Fruit fly (Drosophila melanogaster) ovary, adult (tissue): ENCODE measurements around the gene Exo70.

Experiments
- CG17801 ChIP-seq: fragments of 200-800 bp; optimal IDR thresholded peaks from 2 replicates; lab custom pipeline; 2019; ENCODE audit warnings: missing biosample characterization, mild to moderate bottlenecking, missing genetic modification characterization, moderate library complexity; ENCODE audit not compliant: partially characterized antibody

Gene Exo70

DNA sequence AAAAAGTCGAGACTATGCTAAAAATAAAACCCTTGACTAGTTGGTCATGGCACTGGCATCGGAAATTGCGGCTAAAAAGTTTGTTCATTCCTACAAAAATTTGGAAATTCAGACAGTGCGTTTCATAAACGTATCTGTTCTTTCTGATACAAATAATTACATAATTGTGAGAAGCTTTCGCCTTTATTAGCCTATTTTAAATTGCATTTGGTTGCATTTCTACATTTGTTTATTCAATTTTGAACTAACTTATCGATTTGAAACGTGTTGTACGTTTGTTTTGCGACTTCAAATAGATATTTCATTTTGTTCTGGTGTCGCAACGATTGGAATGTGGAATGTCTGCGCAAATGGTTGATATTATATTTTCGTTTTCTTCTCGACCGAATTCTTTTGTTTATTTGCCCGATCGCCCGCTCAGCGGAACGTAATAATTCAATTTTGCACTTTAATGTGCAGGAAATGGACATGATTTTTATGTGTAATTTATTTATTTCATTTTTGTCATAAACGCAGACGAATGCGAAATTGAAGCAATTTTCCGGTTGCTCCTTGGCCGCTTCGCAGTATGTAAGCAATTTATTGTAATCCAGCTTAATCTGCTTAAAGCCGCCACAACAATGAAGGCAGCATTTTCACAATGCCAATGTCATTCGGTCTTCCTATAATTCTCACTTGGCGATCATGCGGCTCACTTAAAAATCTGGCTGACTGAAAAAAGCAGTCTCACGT, 34.6 kb downstream of the Exo70 start:
- no peak for TF ChIP-seq CG17801 (GFP tag; lab: Kevin White, UChicago)

DNA sequence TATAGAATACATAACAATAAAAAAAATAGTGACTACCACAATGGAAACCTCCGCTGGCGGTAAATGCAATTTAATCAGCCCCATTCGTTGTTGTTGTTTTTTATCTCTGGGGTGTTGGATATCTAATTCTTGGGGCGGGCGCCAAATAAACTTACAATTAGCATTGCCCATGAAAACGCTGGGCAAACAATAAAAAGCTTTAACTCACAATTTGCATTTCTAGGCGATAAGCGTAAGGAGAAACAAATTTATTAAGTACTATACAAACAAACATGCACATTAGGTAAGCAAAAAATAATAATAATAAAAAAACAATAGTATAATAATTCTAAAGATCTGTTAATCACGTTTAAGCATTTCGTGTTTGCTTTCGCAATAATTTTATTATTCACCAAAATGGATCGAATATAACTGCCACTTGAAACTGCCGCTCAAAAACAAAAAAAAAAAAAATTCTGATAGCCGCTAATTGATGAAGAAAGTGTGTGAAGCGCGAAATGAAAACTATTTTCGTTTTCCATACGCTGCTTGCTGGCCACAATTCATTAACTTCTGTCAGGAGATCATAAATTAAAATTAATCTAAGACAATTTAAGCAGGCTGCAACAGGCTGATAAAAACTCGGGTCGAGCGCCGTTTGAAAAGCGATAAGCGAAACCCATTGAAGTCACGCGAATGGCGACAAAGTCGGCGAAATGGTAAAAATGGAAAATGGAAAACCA, 36.3 kb downstream of the Exo70 start:
- peak; percentile 18 for TF ChIP-seq CG17801 (GFP tag; lab: Kevin White, UChicago)

DNA sequence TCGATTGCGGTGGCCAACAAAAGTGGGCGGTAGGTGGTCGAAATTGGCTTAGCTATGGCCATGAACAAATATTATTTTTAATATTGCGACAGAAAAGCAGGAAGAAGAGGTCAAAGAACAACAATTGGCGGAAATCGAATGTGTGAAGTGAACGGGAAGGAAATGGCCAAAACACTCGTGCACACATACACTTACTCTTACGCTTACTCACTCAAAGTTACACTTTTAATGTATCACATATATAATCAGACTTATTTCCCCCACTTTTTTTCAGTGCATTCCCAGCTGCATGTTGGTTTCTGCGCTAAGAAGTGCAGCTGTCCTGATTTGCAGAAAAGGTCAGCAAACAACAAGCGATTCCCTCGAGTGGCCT, 36.9 kb downstream of the Exo70 start:
- no peak for TF ChIP-seq CG17801 (GFP tag; lab: Kevin White, UChicago)

DNA sequence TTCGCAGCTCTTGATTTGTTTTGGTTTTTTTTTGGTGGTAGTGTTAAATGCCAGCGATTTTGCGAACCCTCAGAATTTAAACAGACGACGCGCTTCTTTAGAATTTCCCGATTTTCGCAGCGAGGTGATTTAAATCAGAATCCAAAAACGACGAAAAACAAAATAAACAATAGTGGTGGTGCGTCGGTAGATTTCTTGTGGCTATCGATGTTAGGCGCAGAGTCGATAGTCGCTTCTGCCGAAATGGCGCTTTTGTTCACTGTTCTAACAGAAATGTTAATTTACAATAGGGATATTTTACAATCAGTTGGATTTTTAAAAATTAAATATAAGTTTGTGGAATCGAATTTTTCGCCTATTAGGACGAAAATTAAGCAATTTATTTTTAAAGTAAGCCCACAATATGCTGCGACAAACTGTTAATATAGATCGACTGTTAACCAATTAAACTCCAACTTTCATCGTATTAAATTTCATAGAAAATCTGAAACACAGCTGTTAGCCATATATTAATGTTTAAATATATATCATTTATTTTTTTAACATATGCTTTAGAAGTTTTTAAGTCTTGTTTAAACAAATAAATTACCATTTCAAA, 37.6 kb downstream of the Exo70 start, which contains the start of gene CG6983:
Gene CG6983 (minus strand): TSS at position 176 of the 598 bp plus-strand sequence.
- TF ChIP-seq CG17801 (GFP tag; lab: Kevin White, UChicago): peak; percentile 30

DNA sequence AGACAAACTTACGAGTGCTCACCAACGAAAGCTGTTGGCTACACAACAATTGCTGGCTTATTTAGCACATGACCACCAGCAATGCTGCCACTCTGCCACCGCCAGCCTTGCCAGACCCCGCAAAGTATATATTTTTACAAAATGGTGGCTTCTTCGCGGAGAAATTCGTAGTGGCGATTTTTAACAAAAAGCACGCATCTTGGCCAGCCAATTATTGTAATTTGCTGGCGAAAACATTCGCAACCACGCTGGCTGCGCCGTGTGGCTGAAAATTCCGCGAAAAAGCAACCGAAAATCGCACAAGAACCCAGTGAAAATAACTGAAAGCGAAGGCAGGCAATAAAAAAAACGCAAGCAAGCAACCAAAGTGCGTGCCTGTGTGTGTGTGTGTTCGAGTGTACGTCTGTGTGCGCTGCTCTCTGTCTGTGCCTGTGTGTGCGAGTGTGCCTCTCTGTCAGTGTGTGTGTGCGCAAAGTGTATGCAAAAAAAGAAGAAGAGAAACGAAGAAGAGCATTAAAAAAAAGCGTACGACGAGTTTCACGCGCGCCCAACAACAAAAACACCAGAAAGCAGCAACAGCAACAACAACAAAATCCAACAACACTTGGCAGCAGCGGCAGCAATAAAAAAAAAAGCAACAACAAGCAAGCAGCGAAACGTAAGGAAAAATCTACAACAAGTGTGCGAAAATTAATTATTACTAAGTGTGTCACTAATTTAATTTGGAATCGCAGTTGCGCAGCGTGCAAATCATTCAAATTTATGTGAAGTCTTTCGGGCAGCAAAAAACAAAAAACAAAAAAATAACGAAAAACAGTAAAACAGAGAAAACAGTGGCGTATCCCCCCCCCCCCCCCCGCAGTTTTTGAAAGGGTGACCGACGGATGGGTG, 38.4 kb downstream of the Exo70 start, which contains the start of gene Gug:
Gene Gug (plus strand): TSS at position 123 of the 891 bp plus-strand sequence.
- peak; percentile 89 for TF ChIP-seq CG17801 (GFP tag; lab: Kevin White, UChicago)

DNA sequence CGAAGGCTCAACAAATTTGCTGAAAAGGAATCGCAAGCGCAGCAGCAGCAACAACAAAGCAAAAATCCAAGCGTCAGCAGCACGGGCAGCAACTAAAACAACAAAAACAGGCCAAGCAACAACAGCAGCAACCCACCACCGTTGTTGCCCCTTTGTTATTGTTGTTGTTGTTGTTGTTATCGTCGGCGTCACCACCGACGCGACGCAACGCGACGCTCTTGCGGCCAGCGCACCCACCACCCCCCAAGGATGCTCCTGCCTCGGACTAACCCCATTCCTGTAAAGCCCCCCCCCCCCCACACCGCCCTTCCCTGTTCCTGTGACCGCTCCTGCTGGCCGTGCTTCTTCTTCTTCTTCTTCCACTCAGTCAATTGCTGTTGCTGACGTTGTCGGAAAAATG, 39.1 kb downstream of the Exo70 start:
- TF ChIP-seq CG17801 (GFP tag; lab: Kevin White, UChicago): no peak

DNA sequence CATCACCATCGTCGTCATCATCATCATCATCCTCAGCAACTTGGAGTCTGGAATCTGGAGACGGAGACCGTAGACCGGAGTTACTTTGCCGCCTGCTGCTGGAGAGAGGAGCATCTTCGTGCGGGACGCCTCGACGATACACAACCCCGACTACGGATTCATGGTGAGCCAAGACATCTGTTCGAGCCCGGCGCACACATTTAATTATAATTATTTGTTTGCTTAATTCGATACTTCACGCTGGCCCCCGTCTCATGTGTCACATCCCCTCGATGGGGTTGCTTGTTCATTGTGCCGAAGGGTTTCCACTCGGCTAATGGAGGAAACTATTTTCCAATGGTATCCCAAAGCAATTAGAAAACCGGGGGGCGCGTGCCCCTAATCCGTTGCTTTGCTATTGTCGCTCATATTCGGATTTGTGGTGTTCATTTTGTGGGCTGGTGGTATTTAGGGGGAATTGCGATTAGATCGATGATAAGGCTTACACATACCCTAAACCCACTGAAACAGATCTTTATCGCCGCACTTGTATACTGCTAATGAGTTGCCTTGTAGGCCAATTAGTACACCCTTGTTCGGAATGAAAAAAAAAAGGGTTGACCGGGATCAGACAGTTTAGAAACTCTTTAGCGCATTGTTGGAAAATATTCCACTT, 40.4 kb downstream of the Exo70 start:
- no peak for TF ChIP-seq CG17801 (GFP tag; lab: Kevin White, UChicago)

DNA sequence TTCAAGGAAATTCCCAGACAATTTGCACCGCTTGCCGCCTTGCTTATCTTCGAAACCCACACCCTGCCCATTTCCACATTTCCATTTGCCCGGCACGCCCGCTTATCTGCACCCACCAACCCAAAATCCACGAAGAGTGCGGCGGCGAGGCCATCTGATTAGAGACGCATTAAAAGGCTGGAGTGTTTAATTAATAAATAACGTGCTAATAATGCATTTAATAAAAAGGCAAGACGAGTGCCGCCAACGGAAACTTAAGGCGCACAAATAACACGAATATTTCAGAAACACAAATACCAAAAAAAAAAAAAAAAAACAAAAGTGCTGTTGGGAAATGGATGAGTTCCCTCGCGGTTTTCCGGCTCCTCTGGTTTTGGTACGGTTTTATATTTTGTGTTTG, 41.3 kb downstream of the Exo70 start:
- TF ChIP-seq CG17801 (GFP tag; lab: Kevin White, UChicago): no peak

DNA sequence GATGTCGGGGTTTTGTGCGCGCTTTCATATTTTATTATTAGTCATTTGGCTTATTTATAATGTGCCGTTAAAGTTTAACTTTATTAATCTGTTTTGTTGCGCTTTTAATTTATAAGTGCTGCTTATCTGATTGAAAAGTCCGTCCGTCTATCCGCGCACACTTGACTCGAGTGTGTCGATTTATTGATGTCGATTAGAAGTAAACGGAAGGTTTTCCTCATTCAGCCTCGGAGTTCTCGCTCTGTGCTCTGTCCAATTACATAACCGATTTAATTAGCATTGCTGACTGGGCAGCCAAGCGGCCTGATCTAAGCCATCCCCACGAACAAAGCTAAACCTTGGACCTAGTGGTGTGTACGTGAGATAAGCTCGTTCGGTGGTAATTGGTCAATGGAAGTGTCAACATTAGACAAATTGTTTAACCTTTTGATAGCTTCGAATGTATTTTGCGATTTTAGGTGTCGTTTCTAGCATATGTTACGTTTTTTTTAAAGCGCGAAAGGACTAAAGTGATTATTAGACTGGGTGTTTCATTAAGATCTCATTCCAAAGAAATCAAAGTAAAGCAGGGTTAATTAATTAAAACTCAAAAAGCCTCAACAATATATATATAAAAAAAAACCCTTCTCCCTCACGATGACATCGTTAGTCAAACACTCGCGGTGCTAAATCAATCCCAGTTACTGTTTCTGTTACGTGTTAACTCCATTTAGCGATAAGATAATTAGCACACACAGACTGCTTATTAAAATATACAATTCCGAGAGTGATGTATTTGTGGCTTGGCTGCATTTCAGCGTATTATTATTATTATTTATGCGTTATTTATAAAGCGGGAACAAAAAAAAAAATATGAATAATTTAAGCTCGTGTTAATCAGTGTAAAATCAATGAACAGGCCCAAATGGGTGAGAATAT, 42.1 kb downstream of the Exo70 start:
- no peak for TF ChIP-seq CG17801 (GFP tag; lab: Kevin White, UChicago)

DNA sequence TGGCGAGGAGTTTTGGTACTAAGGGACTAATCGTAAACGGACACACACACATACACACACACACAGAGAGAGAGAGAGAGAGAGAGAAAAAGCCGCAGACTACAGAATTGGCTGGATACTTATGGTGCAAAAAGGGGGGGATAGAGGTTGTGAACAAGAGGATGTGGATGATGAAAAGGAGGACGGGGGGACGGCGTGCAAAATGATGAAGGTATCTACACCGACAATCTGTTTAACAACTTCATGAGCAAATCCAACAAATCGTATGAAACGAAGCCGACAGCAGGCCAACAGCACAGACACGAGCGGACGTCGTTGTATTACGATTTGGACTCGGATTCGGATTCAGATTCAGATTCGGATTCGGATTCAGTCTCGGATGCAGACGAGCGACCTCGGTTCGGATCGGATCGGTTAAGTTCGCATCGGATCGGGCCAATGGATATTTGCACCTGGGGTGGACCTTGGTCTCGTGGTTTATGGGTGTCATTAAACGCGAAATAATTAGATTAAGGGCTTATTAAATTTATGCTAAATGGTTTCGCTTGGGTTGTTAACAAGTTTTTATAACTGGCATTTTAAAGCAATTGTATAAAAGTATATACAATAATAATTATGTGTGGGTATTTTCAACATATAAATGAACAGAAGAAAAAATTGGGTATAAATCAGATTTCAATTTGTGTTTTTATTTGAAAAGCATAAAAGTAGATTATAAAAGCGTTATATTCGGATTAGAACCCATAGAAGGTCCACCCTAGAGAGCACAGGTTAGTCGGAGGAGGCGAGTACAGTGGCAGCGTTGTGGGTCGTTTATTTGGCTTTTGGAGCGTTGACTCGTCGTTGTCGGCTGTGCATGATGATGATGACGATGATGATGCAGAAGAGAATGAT, 43.6 kb downstream of the Exo70 start:
- TF ChIP-seq CG17801 (GFP tag; lab: Kevin White, UChicago): peak; percentile 83

DNA sequence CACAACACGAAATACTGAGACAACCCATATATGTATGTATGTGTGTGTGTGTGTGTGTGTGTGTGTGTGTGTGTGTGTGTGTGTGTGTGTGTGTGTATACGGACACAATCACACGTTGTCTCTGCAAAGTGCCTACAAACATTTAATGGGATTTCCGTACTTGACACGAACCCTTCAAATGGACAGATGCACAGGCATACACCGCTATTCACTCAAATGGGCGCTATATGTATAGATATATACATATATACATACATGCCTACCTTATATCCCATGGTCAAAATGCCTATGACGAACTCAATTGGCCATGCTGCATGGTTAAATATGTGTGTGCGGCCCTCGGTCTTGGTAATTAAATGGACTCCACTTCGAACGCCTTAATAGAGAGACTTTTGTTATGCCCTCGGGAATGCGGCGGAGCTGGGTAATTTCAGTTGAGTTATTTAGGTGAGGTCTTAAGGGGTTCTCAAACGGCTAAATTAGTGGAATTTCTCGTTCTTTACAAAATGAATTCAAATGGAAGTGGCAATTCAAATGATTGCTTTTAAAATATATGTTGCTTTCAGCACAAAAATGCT, 44.9 kb downstream of the Exo70 start:
- no peak for TF ChIP-seq CG17801 (GFP tag; lab: Kevin White, UChicago)
